Worm (Caenorhabditis elegans) whole organism, L3 larva: ENCODE results near the gene cyn-4.

Experiments
- R02D3.7 ChIP-seq: fragments of 150-350 bp; optimal IDR thresholded peaks from 2 replicates; lab custom pipeline; 2014; ENCODE audit warnings: missing biosample characterization, missing genetic modification characterization
- ZK546.5 ChIP-seq: sonication (generic microtip); optimal IDR thresholded peaks from 2 replicates; lab custom pipeline; 2017; ENCODE audit warnings: missing biosample characterization, missing genetic modification characterization
- ceh-16 ChIP-seq: sonication (generic microtip); optimal IDR thresholded peaks from 2 replicates; lab custom pipeline; 2017; ENCODE audit warnings: missing biosample characterization, missing genetic modification characterization
- ceh-28 ChIP-seq: fragments of 150-350 bp; optimal IDR thresholded peaks from 2 replicates; lab custom pipeline; 2014; ENCODE audit warnings: missing biosample characterization, missing genetic modification reagents, missing genetic modification characterization
- ceh-9 ChIP-seq: sonication (generic microtip); optimal IDR thresholded peaks from 2 replicates; lab custom pipeline; 2018; ENCODE audit warnings: missing biosample characterization, missing genetic modification characterization
- daf-12 ChIP-seq: fragments of 150-350 bp; optimal IDR thresholded peaks from 2 replicates; lab custom pipeline; 2014; ENCODE audit warnings: missing biosample characterization, missing genetic modification reagents, missing genetic modification characterization
- egl-27 ChIP-seq: sonication (generic microtip); optimal IDR thresholded peaks from 4 replicates; lab custom pipeline; 2017; ENCODE audit warnings: missing biosample characterization, missing genetic modification reagents, missing genetic modification characterization
- egl-5 ChIP-seq: fragments of 150-350 bp; optimal IDR thresholded peaks from 2 replicates; lab custom pipeline; 2017; ENCODE audit warnings: missing biosample characterization, missing genetic modification reagents, missing genetic modification characterization, inconsistent platforms
- elt-1 ChIP-seq: fragments of 150-350 bp; optimal IDR thresholded peaks from 2 replicates; lab custom pipeline; 2014; ENCODE audit warnings: missing biosample characterization, missing genetic modification characterization
- elt-2 ChIP-seq: sonication (generic microtip); optimal IDR thresholded peaks from 2 replicates; lab custom pipeline; 2016; ENCODE audit warnings: missing genetic modification reagents, mild to moderate bottlenecking, missing genetic modification characterization, missing compliant biosample characterization
- eor-1 ChIP-seq, 2 experiments: fragments of 150-350 bp; optimal IDR thresholded peaks; 2 replicates each; lab custom pipeline; 2014 to 2018; ENCODE audit warnings: missing biosample characterization in 2 of 2, missing genetic modification characterization in 2 of 2
- fkh-10 ChIP-seq: sonication (generic microtip); optimal IDR thresholded peaks from 2 replicates; lab custom pipeline; 2017; ENCODE audit warnings: missing biosample characterization, missing genetic modification reagents, missing genetic modification characterization
- fkh-2 ChIP-seq: fragments of 150-350 bp; optimal IDR thresholded peaks from 2 replicates; lab custom pipeline; 2014; ENCODE audit warnings: missing biosample characterization, missing genetic modification reagents, missing genetic modification characterization
- jun-1 ChIP-seq: fragments of 150-350 bp; optimal IDR thresholded peaks from 2 replicates; lab custom pipeline; 2014; ENCODE audit warnings: missing biosample characterization, missing genetic modification reagents, missing genetic modification characterization
- lin-15B ChIP-seq: fragments of 150-350 bp; optimal IDR thresholded peaks from 2 replicates; lab custom pipeline; 2014; ENCODE audit warnings: missing biosample characterization, missing genetic modification characterization
- lin-39 ChIP-seq: fragments of 150-350 bp; optimal IDR thresholded peaks from 2 replicates; lab custom pipeline; 2018; ENCODE audit warnings: missing biosample characterization, missing genetic modification reagents, missing genetic modification characterization
- lsy-12 ChIP-seq: sonication (generic microtip); optimal IDR thresholded peaks from 2 replicates; lab custom pipeline; 2016; ENCODE audit warnings: mild to moderate bottlenecking, missing genetic modification characterization, missing compliant biosample characterization
- mdl-1 ChIP-seq: fragments of 150-350 bp; optimal IDR thresholded peaks from 2 replicates; lab custom pipeline; 2014; ENCODE audit warnings: missing biosample characterization, missing genetic modification characterization
- mml-1 ChIP-seq: fragments of 150-350 bp; sonication (generic microtip); optimal IDR thresholded peaks from 3 replicates; lab custom pipeline; 2014; ENCODE audit warnings: missing biosample characterization, missing genetic modification characterization
- nfya-1 ChIP-seq: sonication (generic microtip); optimal IDR thresholded peaks from 2 replicates; lab custom pipeline; 2017; ENCODE audit warnings: missing genetic modification characterization, mild to moderate bottlenecking, missing compliant biosample characterization, antibody characterized with exemption, moderate library complexity; ENCODE audit not compliant: insufficient read depth
- nhr-12 ChIP-seq: fragments of 150-350 bp; optimal IDR thresholded peaks from 2 replicates; lab custom pipeline; 2014; ENCODE audit warnings: missing biosample characterization, missing genetic modification characterization
- nhr-23 ChIP-seq: fragments of 150-350 bp; optimal IDR thresholded peaks from 2 replicates; lab custom pipeline; 2014; ENCODE audit warnings: missing biosample characterization, missing genetic modification reagents, missing genetic modification characterization
- nhr-28 ChIP-seq: fragments of 150-350 bp; optimal IDR thresholded peaks from 2 replicates; lab custom pipeline; 2014; ENCODE audit warnings: missing biosample characterization, missing genetic modification characterization
- nhr-67 ChIP-seq: fragments of 150-350 bp; optimal IDR thresholded peaks from 2 replicates; lab custom pipeline; 2014; ENCODE audit warnings: missing biosample characterization, missing genetic modification characterization
- nhr-76 ChIP-seq: fragments of 150-350 bp; sonication (generic microtip); optimal IDR thresholded peaks from 5 replicates; lab custom pipeline; 2014; ENCODE audit warnings: missing biosample characterization, missing genetic modification characterization
- nhr-77 ChIP-seq: fragments of 150-350 bp; optimal IDR thresholded peaks from 2 replicates; lab custom pipeline; 2014; ENCODE audit warnings: missing biosample characterization, missing genetic modification characterization
- pha-4 ChIP-seq: fragments of 150-350 bp; optimal IDR thresholded peaks from 2 replicates; lab custom pipeline; 2014; ENCODE audit warnings: missing biosample characterization, missing genetic modification reagents, missing genetic modification characterization
- sea-2 ChIP-seq: fragments of 150-350 bp; sonication (generic microtip); optimal IDR thresholded peaks from 4 replicates; lab custom pipeline; 2014; ENCODE audit warnings: missing biosample characterization, missing genetic modification reagents, missing genetic modification characterization
- skn-1 ChIP-seq: fragments of 150-350 bp; optimal IDR thresholded peaks from 2 replicates; lab custom pipeline; 2014; ENCODE audit warnings: missing biosample characterization, missing genetic modification characterization
- unc-39 ChIP-seq: sonication (generic microtip); optimal IDR thresholded peaks from 4 replicates; lab custom pipeline; 2017; ENCODE audit warnings: missing biosample characterization, missing genetic modification characterization
- ztf-4 ChIP-seq: fragments of 150-350 bp; optimal IDR thresholded peaks from 2 replicates; lab custom pipeline; 2014; ENCODE audit warnings: missing biosample characterization, missing genetic modification characterization

Gene cyn-4

ce11 chrII:10887097-10887496 lies 14.7 kb upstream of the cyn-4 start (continued):
- TF ChIP-seq nhr-23 (tag; lab: Kevin White, UChicago) (peak; percentile 75), eor-1 (tag; optimal IDR thresholded peaks at IDR 0.05; lab: Kevin White, UChicago) (no peak), egl-5 (tag; lab: Kevin White, UChicago) (peak; percentile 16)

ce11 chrII:10885868-10886514 lies 13.6 kb upstream of the cyn-4 start, which contains the start of gene F44F4.3:
TSS of gene F44F4.3 (minus strand) at chrII:10885918.
- TF ChIP-seq fkh-10 (GFP tag; lab: Kevin White, UChicago) (no peak), nhr-23 (tag; lab: Kevin White, UChicago) (peak; percentile 68), lsy-12 (tag; lab: Kevin White, UChicago) (no peak), mdl-1 (tag; lab: Kevin White, UChicago) (no peak), daf-12 (tag; lab: Kevin White, UChicago) (no peak), ceh-16 (tag; lab: Kevin White, UChicago) (no peak), egl-27 (tag; lab: Kevin White, UChicago) (no peak), lin-39 (no peak), R02D3.7 (tag; lab: Kevin White, UChicago) (no peak)

ce11 chrII:10885250-10885649 lies 12.8 kb upstream of the cyn-4 start:
- no peak for TF ChIP-seq ZK546.5 (tag; lab: Kevin White, UChicago)
- no peak for TF ChIP-seq lsy-12 (tag; lab: Kevin White, UChicago)
- TF ChIP-seq nfya-1 = no peak
- no peak for TF ChIP-seq pha-4
- TF ChIP-seq jun-1 (tag; lab: Kevin White, UChicago) = no peak
- TF ChIP-seq unc-39 = no peak
- TF ChIP-seq fkh-2 (tag; lab: Kevin White, UChicago) = no peak
- no peak for TF ChIP-seq mdl-1 (tag; lab: Kevin White, UChicago)
- TF ChIP-seq sea-2 (GFP tag; lab: Kevin White, UChicago) = no peak
- TF ChIP-seq nhr-77 (tag; lab: Kevin White, UChicago) = no peak
- no peak for TF ChIP-seq lin-39
- TF ChIP-seq nhr-76 = no peak
- TF ChIP-seq ceh-16 (tag; lab: Kevin White, UChicago) = no peak
- no peak for TF ChIP-seq ceh-9 (tag; lab: Kevin White, UChicago)
- TF ChIP-seq ceh-28 (tag; lab: Kevin White, UChicago) = no peak
- no peak for TF ChIP-seq nhr-28 (tag; lab: Kevin White, UChicago)
- TF ChIP-seq nhr-67 = no peak
- TF ChIP-seq elt-2 (tag; lab: Kevin White, UChicago) = no peak

DNA sequence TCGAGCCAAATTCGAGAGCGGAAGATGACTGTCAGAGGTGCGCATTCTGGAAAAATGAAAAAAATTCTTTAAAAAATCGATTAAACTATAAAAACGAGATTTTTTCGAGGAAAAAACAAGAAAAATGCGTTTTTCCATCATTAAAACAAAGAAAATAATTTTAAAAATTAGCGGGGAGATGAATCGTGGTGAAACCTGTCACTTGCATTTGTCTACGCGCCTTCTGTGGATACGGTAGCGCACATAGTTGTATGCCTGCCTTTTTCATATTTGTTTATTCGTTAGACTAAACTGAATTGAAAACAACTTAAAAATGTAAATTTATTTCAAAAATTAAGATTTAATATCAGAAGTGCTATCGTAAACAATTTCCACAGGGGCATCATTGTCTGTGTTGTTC lies 12.0 kb upstream of the cyn-4 start, which contains the start of gene egg-3:
TSS of gene egg-3 (minus strand) at position 46 of the 400 bp plus-strand sequence.
- TF ChIP-seq mml-1 (tag; lab: Kevin White, UChicago) (no peak), skn-1 (tag; lab: Kevin White, UChicago) (no peak)

- TF ChIP-seq jun-1 (tag; lab: Kevin White, UChicago) (no peak), pha-4 (no peak), lin-15B (tag; lab: Kevin White, UChicago) (no peak), elt-1 (tag; lab: Kevin White, UChicago) (no peak)
- TF ChIP-seq, all 47 proteins: peak for 0
These were observed 8.2 kb upstream of the cyn-4 start, which contains the start of gene lurp-1 for ce11 chrII:10880625-10881024. TSS of gene lurp-1 (plus strand) at chrII:10880925.

DNA sequence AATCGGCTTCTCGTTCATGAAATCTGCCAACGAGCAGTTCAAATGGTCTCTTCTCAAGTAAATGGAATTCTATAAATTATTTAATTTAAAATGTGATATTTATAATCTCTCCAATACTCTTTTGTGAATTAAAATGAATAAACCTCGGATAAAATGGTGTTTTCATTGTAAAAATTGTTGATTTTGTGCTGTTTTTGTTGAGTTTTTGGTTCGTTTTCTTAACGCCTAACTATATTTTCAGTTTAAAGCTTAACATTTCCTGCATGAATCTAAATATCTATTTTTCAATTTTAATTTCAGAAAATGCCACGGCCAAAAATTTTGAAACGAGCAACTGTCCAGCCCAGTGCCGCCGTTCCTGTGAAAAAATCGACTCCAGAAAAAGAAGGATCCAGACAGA lies 1.2 kb upstream of the cyn-4 start, which contains the start of gene orc-2:
TSS of gene orc-2 (plus strand) at position 301 of the 400 bp plus-strand sequence.
- no peak for TF ChIP-seq ZK546.5 (tag; lab: Kevin White, UChicago)
- TF ChIP-seq elt-2 (tag; lab: Kevin White, UChicago) = no peak
- TF ChIP-seq nhr-12 = no peak
- TF ChIP-seq lin-15B (tag; lab: Kevin White, UChicago) = no peak
- no peak for TF ChIP-seq ztf-4 (tag; lab: Kevin White, UChicago)
